Fruit fly (Drosophila melanogaster): ENCODE results near the gene dl.

The dl gene

dm6 chr2L:17429788-17430587, 20.2 kb downstream of the dl start (continued):
- TF ChIP-seq Abd-B (GFP tag; optimal IDR thresholded peaks at IDR 0.05), result peak; percentile 97
- TF ChIP-seq Atf3 (GFP tag; optimal IDR thresholded peaks at IDR 0.05), result peak; percentile 50
- peak; percentile 95 for TF ChIP-seq ind (GFP tag; optimal IDR thresholded peaks at IDR 0.05)
- peak; percentile 65 for TF ChIP-seq CG13123 (GFP tag; optimal IDR thresholded peaks at IDR 0.05)
- peak; percentile 50 for TF ChIP-seq CG8089 (GFP tag; optimal IDR thresholded peaks at IDR 0.05)
- no peak for TF ChIP-seq hb (GFP tag; IDR thresholded peaks at IDR 0.05; ENCODE audit: partially characterized antibody)
- peak; percentile 94 for TF ChIP-seq Ada2b (GFP tag; IDR thresholded peaks at IDR 0.05)
- TF ChIP-seq corto (GFP tag; optimal IDR thresholded peaks at IDR 0.05), result peak; percentile 48
- TF ChIP-seq tgo (GFP tag; IDR thresholded peaks at IDR 0.05), result peak; percentile 74
- no peak for TF ChIP-seq HLHmδ (GFP tag; optimal IDR thresholded peaks at IDR 0.05)
- peak; percentile 37 for TF ChIP-seq CG7786 (GFP tag; optimal IDR thresholded peaks at IDR 0.05)
- TF ChIP-seq dati (GFP tag; IDR thresholded peaks at IDR 0.05), result peak; percentile 58; the same call in 1 of the 2 replicates
- TF ChIP-seq CG3847 (GFP tag; IDR thresholded peaks at IDR 0.05), result peak; percentile 85
- peak; percentile 70 for TF ChIP-seq toy (GFP tag; IDR thresholded peaks at IDR 0.05)
- peak; percentile 81 for TF ChIP-seq CG17328 (GFP tag; IDR thresholded peaks at IDR 0.05)
- no peak for TF ChIP-seq CG1832 (GFP tag; optimal IDR thresholded peaks at IDR 0.05)
- TF ChIP-seq prd (optimal IDR thresholded peaks at IDR 0.05), result no peak
- peak; percentile 92 for TF ChIP-seq prd (GFP tag; IDR thresholded peaks at IDR 0.05)
- peak; percentile 81 for TF ChIP-seq CG33557 (GFP tag; optimal IDR thresholded peaks at IDR 0.05)
- TF ChIP-seq CG11696 (GFP tag; IDR thresholded peaks at IDR 0.05), result peak; percentile 74
- peak; percentile 54; the same call in 1 of the 2 replicates for TF ChIP-seq sob (GFP tag; IDR thresholded peaks at IDR 0.05)
- peak; percentile 25 for TF ChIP-seq Hey (tag; optimal IDR thresholded peaks at IDR 0.05)
- peak in 1 of 3 experiments; percentile 95 for TF ChIP-seq lola (GFP tag; optimal IDR thresholded peaks at IDR 0.05)
- peak; percentile 98 for TF ChIP-seq CG12391 (tag; optimal IDR thresholded peaks at IDR 0.05)
- TF ChIP-seq nau (GFP tag; optimal IDR thresholded peaks at IDR 0.05), result peak; percentile 94
- TF ChIP-seq BEAF-32 (GFP tag; optimal IDR thresholded peaks at IDR 0.05), result no peak
- peak; percentile 98 for TF ChIP-seq CG8924 (tag; optimal IDR thresholded peaks at IDR 0.05)
- peak; percentile 13 for TF ChIP-seq CG8944 (GFP tag; optimal IDR thresholded peaks at IDR 0.05)
- no peak for TF ChIP-seq ac (GFP tag; optimal IDR thresholded peaks at IDR 0.05)
- TF ChIP-seq oc (tag; optimal IDR thresholded peaks at IDR 0.05), result peak; percentile 53
- TF ChIP-seq TFAM (GFP tag; optimal IDR thresholded peaks at IDR 0.05), result peak; percentile 78
- no peak for TF ChIP-seq gro (GFP tag; optimal IDR thresholded peaks at IDR 0.05)
- peak; percentile 89 for TF ChIP-seq CG12219 (GFP tag; optimal IDR thresholded peaks at IDR 0.05)
- peak; percentile 57; the same call in 1 of the 2 replicates for TF ChIP-seq cas (GFP tag; IDR thresholded peaks at IDR 0.05)
- TF ChIP-seq CG3838 (GFP tag; optimal IDR thresholded peaks at IDR 0.05), result peak; percentile 47
- peak; percentile 89 for TF ChIP-seq HLH3B (GFP tag; IDR thresholded peaks at IDR 0.05)
- peak; percentile 52 to 93 for TF ChIP-seq dpn (GFP tag; optimal IDR thresholded peaks at IDR 0.05)
- peak; percentile 82 for TF ChIP-seq CG11085 (GFP tag; IDR thresholded peaks at IDR 0.05)
- TF ChIP-seq CG9797 (GFP tag; optimal IDR thresholded peaks at IDR 0.05), result no peak
- peak; percentile 75; the same call in 1 of the 2 replicates for TF ChIP-seq CkIIα-i1 (GFP tag; IDR thresholded peaks at IDR 0.05)
- TF ChIP-seq chn (GFP tag; optimal IDR thresholded peaks at IDR 0.05), result peak; percentile 27
- peak; percentile 72 for TF ChIP-seq CG13894 (tag; optimal IDR thresholded peaks at IDR 0.05)
- TF ChIP-seq CG15696 (tag; optimal IDR thresholded peaks at IDR 0.05), result peak; percentile 74
- TF ChIP-seq HLH54F (GFP tag; optimal IDR thresholded peaks at IDR 0.05), result peak; percentile 13
- TF ChIP-seq CG10267 (tag; optimal IDR thresholded peaks at IDR 0.05), result peak; percentile 94
- no peak for TF ChIP-seq CG6791 (GFP tag; IDR thresholded peaks at IDR 0.05; ENCODE audit: partially characterized antibody)
- peak; percentile 86 for TF ChIP-seq CG32767 (GFP tag; IDR thresholded peaks at IDR 0.05)
- TF ChIP-seq CG4730 (GFP tag; IDR thresholded peaks at IDR 0.05), result peak; percentile 93
- peak; percentile 83 for TF ChIP-seq CG7271 (tag; optimal IDR thresholded peaks at IDR 0.05)
